Worm (Caenorhabditis elegans) whole organism, L1 larva: ENCODE results near the gene nhr-72.

Source experiments
- C04F5.9 ChIP-seq: sonication (generic microtip); optimal IDR thresholded peaks from 2 replicates; lab custom pipeline; 2016; ENCODE audit warnings: missing genetic modification characterization, missing compliant biosample characterization
- aha-1 ChIP-seq: fragments of 150-350 bp; optimal IDR thresholded peaks from 2 replicates; lab custom pipeline; 2014; ENCODE audit warnings: missing biosample characterization, missing genetic modification characterization
- aly-2 ChIP-seq: fragments of 150-350 bp; optimal IDR thresholded peaks from 2 replicates; lab custom pipeline; 2014; ENCODE audit warnings: missing biosample characterization, missing genetic modification characterization
- ama-1 ChIP-seq: fragments of 150-350 bp; optimal IDR thresholded peaks from 2 replicates; lab custom pipeline; 2014
- ceh-63 ChIP-seq: fragments of 200-800 bp; sonication (Bioruptor generic); optimal IDR thresholded peaks from 2 replicates; lab custom pipeline; 2018; ENCODE audit warnings: mild to moderate bottlenecking, missing genetic modification characterization, missing compliant biosample characterization
- ceh-82 ChIP-seq, 3 experiments: fragments of 150-350 bp in 1 of 3; sonication (generic microtip) in 2 of 3; optimal IDR thresholded peaks; 2 replicates each; lab custom pipeline; 2014 to 2017; ENCODE audit warnings: missing biosample characterization in 3 of 3, missing genetic modification characterization in 3 of 3
- ceh-88 ChIP-seq: fragments of 200-800 bp; sonication (Bioruptor generic); IDR thresholded peaks from 2 replicates; pipeline ENCODE4 v1.3.6; 2022; ENCODE audit warnings: missing genetic modification characterization, missing compliant biosample characterization
- ceh-90 ChIP-seq: sonication (generic microtip); optimal IDR thresholded peaks from 2 replicates; lab custom pipeline; 2016; ENCODE audit warnings: missing genetic modification characterization, missing compliant biosample characterization
- dpl-1 ChIP-seq, 3 experiments: fragments of 150-350 bp in 2 of 3; sonication (generic microtip) in 1 of 3; optimal IDR thresholded peaks; 2 replicates each; lab custom pipeline; 2014 to 2017; ENCODE audit warnings: missing biosample characterization in 3 of 3, missing genetic modification characterization in 3 of 3, missing genetic modification reagents in 3 of 3
- dsc-1 ChIP-seq: sonication (generic microtip); optimal IDR thresholded peaks from 2 replicates; lab custom pipeline; 2016; ENCODE audit warnings: mild to moderate bottlenecking, missing genetic modification characterization, missing compliant biosample characterization
- efl-1 ChIP-seq, 4 experiments: fragments of 150-350 bp; optimal IDR thresholded peaks in 3 of 4; peaks in 1 of 4; 1 replicate in 1 of 4; 2 replicates in 3 of 4; lab custom pipeline; 2014; ENCODE audit warnings: missing biosample characterization in 2 of 4, missing genetic modification characterization in 2 of 4, missing genetic modification reagents in 2 of 4
- egl-27 ChIP-seq, 2 experiments: fragments of 150-350 bp in 1 of 2; sonication (generic microtip); optimal IDR thresholded peaks; 3 replicates each; lab custom pipeline; 2017 to 2018; ENCODE audit warnings: missing biosample characterization in 2 of 2, missing genetic modification characterization in 2 of 2, missing genetic modification reagents in 2 of 2
- elt-2 ChIP-seq: sonication (generic microtip); optimal IDR thresholded peaks from 2 replicates; lab custom pipeline; 2016; ENCODE audit warnings: missing genetic modification characterization, mild to moderate bottlenecking, inconsistent platforms, missing compliant biosample characterization, missing genetic modification reagents
- elt-3 ChIP-seq, 6 experiments: fragments of 150-350 bp in 1 of 6; sonication (generic microtip); optimal IDR thresholded peaks; 2 replicates each; lab custom pipeline; 2017 to 2018; ENCODE audit warnings: missing biosample characterization in 6 of 6, missing genetic modification characterization in 6 of 6, inconsistent platforms in 1 of 6
- ets-5 ChIP-seq: fragments of 200-800 bp; sonication (Bioruptor generic); IDR thresholded peaks from 2 replicates; pipeline ENCODE4 v1.3.6; 2022; ENCODE audit warnings: missing genetic modification characterization, missing compliant biosample characterization
- fkh-4 ChIP-seq: sonication (generic microtip); optimal IDR thresholded peaks from 2 replicates; lab custom pipeline; 2016; ENCODE audit warnings: missing compliant biosample characterization, missing genetic modification characterization, borderline replicate concordance
- fkh-8 ChIP-seq: sonication (generic microtip); optimal IDR thresholded peaks from 2 replicates; lab custom pipeline; 2016; ENCODE audit warnings: mild to moderate bottlenecking, missing genetic modification characterization, missing compliant biosample characterization
- fos-1 ChIP-seq: fragments of 150-350 bp; optimal IDR thresholded peaks from 2 replicates; lab custom pipeline; 2014; ENCODE audit warnings: missing biosample characterization, missing genetic modification characterization
- grh-1 ChIP-seq: fragments of 200-800 bp; sonication (Bioruptor generic); IDR thresholded peaks from 2 replicates; pipeline ENCODE4 v1.3.6; 2022; ENCODE audit warnings: missing genetic modification reagents, missing genetic modification characterization, missing compliant biosample characterization
- hlh-17 ChIP-seq: fragments of 200-800 bp; sonication (Bioruptor generic); optimal IDR thresholded peaks from 2 replicates; lab custom pipeline; 2018; ENCODE audit warnings: missing genetic modification characterization, mild to moderate bottlenecking, missing compliant biosample characterization, moderate library complexity, borderline replicate concordance
- irx-1 ChIP-seq: sonication (generic microtip); optimal IDR thresholded peaks from 2 replicates; lab custom pipeline; 2016; ENCODE audit warnings: missing genetic modification characterization, missing compliant biosample characterization
- isw-1 ChIP-seq: fragments of 200-800 bp; sonication (Bioruptor generic); IDR thresholded peaks from 2 replicates; pipeline ENCODE4 v1.3.6; 2022; ENCODE audit warnings: missing genetic modification characterization, missing compliant biosample characterization
- jun-1 ChIP-seq: fragments of 150-350 bp; optimal IDR thresholded peaks from 2 replicates; lab custom pipeline; 2014; ENCODE audit warnings: missing biosample characterization, missing genetic modification reagents, missing genetic modification characterization
- lin-14 ChIP-seq: fragments of 200-800 bp; sonication (Bioruptor generic); optimal IDR thresholded peaks from 2 replicates; lab custom pipeline; 2018; ENCODE audit warnings: mild to moderate bottlenecking, missing genetic modification characterization, moderate library complexity, missing compliant biosample characterization
- lin-15B ChIP-seq: fragments of 150-350 bp; sonication (generic microtip); optimal IDR thresholded peaks from 3 replicates; lab custom pipeline; 2014; ENCODE audit warnings: missing biosample characterization, missing genetic modification characterization
- lin-39 ChIP-seq: fragments of 150-350 bp; optimal IDR thresholded peaks from 2 replicates; lab custom pipeline; 2014; ENCODE audit warnings: missing biosample characterization, missing genetic modification reagents, missing genetic modification characterization
- lir-3 ChIP-seq: sonication (generic microtip); optimal IDR thresholded peaks from 2 replicates; lab custom pipeline; 2016; ENCODE audit warnings: mild to moderate bottlenecking, missing genetic modification characterization, moderate library complexity, missing compliant biosample characterization; ENCODE audit not compliant: poor library complexity
- lsy-2 ChIP-seq, 2 experiments: fragments of 150-350 bp; optimal IDR thresholded peaks; 2 replicates each; lab custom pipeline; 2014; ENCODE audit warnings: missing biosample characterization in 2 of 2, missing genetic modification characterization in 2 of 2
- mdl-1 ChIP-seq, 2 experiments: fragments of 150-350 bp; optimal IDR thresholded peaks; 2 replicates each; lab custom pipeline; 2014 to 2017; ENCODE audit warnings: missing biosample characterization in 2 of 2, missing genetic modification characterization in 2 of 2, inconsistent platforms in 1 of 2
- mep-1 ChIP-seq: fragments of 150-350 bp; optimal IDR thresholded peaks from 2 replicates; lab custom pipeline; 2014; ENCODE audit warnings: missing biosample characterization, missing genetic modification characterization
- nhr-11 ChIP-seq: fragments of 150-350 bp; optimal IDR thresholded peaks from 2 replicates; lab custom pipeline; 2014; ENCODE audit warnings: missing biosample characterization, missing genetic modification characterization
- nhr-47 ChIP-seq: sonication (generic microtip); optimal IDR thresholded peaks from 2 replicates; lab custom pipeline; 2016; ENCODE audit warnings: mild to moderate bottlenecking, missing genetic modification characterization, moderate library complexity, missing compliant biosample characterization
- nhr-71 ChIP-seq: sonication (generic microtip); optimal IDR thresholded peaks from 2 replicates; lab custom pipeline; 2016; ENCODE audit warnings: mild to moderate bottlenecking, missing genetic modification characterization, moderate library complexity, missing compliant biosample characterization
- nhr-76 ChIP-seq: sonication (generic microtip); optimal IDR thresholded peaks from 2 replicates; lab custom pipeline; 2017; ENCODE audit warnings: missing biosample characterization, missing genetic modification characterization
- nhr-77 ChIP-seq: fragments of 150-350 bp; optimal IDR thresholded peaks from 2 replicates; lab custom pipeline; 2014; ENCODE audit warnings: missing biosample characterization, missing genetic modification characterization
- pqm-1 ChIP-seq: sonication (generic microtip); optimal IDR thresholded peaks from 3 replicates; lab custom pipeline; 2017; ENCODE audit warnings: missing biosample characterization, missing genetic modification characterization
- snpc-4 ChIP-seq: fragments of 150-350 bp; optimal IDR thresholded peaks from 2 replicates; lab custom pipeline; 2014; ENCODE audit warnings: missing biosample characterization, missing genetic modification characterization
- sox-4 ChIP-seq: sonication (generic microtip); optimal IDR thresholded peaks from 2 replicates; lab custom pipeline; 2016; ENCODE audit warnings: missing genetic modification characterization, missing compliant biosample characterization
- sptf-1 ChIP-seq: fragments of 150-350 bp; optimal IDR thresholded peaks from 2 replicates; lab custom pipeline; 2014; ENCODE audit warnings: missing biosample characterization, missing genetic modification characterization
- tbx-2 ChIP-seq: sonication (generic microtip); optimal IDR thresholded peaks from 2 replicates; lab custom pipeline; 2016; ENCODE audit warnings: missing genetic modification characterization, missing compliant biosample characterization
- unc-30 ChIP-seq: sonication (generic microtip); optimal IDR thresholded peaks from 2 replicates; lab custom pipeline; 2017; ENCODE audit warnings: missing biosample characterization, missing genetic modification characterization
- unc-62 ChIP-seq: fragments of 150-350 bp; optimal IDR thresholded peaks from 2 replicates; lab custom pipeline; 2014; ENCODE audit warnings: missing biosample characterization, missing genetic modification reagents, missing genetic modification characterization
- vab-15 ChIP-seq: sonication (generic microtip); optimal IDR thresholded peaks from 2 replicates; lab custom pipeline; 2017; ENCODE audit warnings: missing genotype, mild to moderate bottlenecking, missing genetic modification characterization, missing compliant biosample characterization
- xbp-1 ChIP-seq: sonication (generic microtip); optimal IDR thresholded peaks from 2 replicates; lab custom pipeline; 2016; ENCODE audit warnings: missing genetic modification characterization, missing compliant biosample characterization
- zip-4 ChIP-seq: fragments of 200-800 bp; sonication (Bioruptor generic); optimal IDR thresholded peaks from 2 replicates; lab custom pipeline; 2018; ENCODE audit warnings: mild to moderate bottlenecking, missing genetic modification characterization, moderate library complexity, missing compliant biosample characterization
- ztf-4 ChIP-seq: fragments of 150-350 bp; optimal IDR thresholded peaks from 2 replicates; lab custom pipeline; 2014; ENCODE audit warnings: missing biosample characterization, missing genetic modification characterization

The nhr-72 gene

ce11 chrII:3810550-3810949 is 40.0 kb downstream of the nhr-72 start (continued):
- TF ChIP-seq elt-2 (tag; lab: Kevin White, UChicago) (peak; percentile 73), ets-5 (GFP tag; lab: Robert Waterston, UW) (no peak), mdl-1 (tag; optimal IDR thresholded peaks at IDR 0.05; lab: Kevin White, UChicago) (peak in 1 of 2 experiments; percentile 30), efl-1 (optimal IDR thresholded peaks at IDR 0.05; lab: Kevin White, UChicago) (peak; percentile 40 to 46), efl-1 (GFP tag; optimal IDR thresholded peaks at IDR 0.05 in 1 of 2; lab: Kevin White, UChicago) (peak; percentile 28 to 95), snpc-4 (tag; lab: Kevin White, UChicago) (no peak), zip-4 (GFP tag; lab: Kevin White, UChicago) (no peak), unc-30 (tag; lab: Kevin White, UChicago) (no peak), grh-1 (no peak), dsc-1 (tag; lab: Kevin White, UChicago) (peak; percentile 24), ceh-63 (no peak)

- TF ChIP-seq ets-5 (GFP tag; lab: Robert Waterston, UW): no peak
- no peak for TF ChIP-seq efl-1 (optimal IDR thresholded peaks at IDR 0.05; lab: Kevin White, UChicago)
- no peak for TF ChIP-seq efl-1 (GFP tag; optimal IDR thresholded peaks at IDR 0.05 in 1 of 2; lab: Kevin White, UChicago)
- no peak for TF ChIP-seq elt-2 (tag; lab: Kevin White, UChicago)
- no peak for TF ChIP-seq fkh-8 (tag; lab: Kevin White, UChicago)
- no peak for TF ChIP-seq zip-4 (GFP tag; lab: Kevin White, UChicago)
- TF ChIP-seq dpl-1 (GFP tag; optimal IDR thresholded peaks at IDR 0.05; lab: Kevin White, UChicago): no peak
- TF ChIP-seq vab-15 (tag; lab: Kevin White, UChicago): no peak
- no peak for TF ChIP-seq mdl-1 (tag; optimal IDR thresholded peaks at IDR 0.05; lab: Kevin White, UChicago)
- TF ChIP-seq nhr-47: no peak
- no peak for TF ChIP-seq sptf-1
- no peak for TF ChIP-seq isw-1 (GFP tag; lab: Robert Waterston, UW)
- no peak for TF ChIP-seq unc-30 (tag; lab: Kevin White, UChicago)
- no peak for TF ChIP-seq sox-4 (tag; lab: Kevin White, UChicago)
- TF ChIP-seq hlh-17 (GFP tag; lab: Kevin White, UChicago): no peak
- no peak for TF ChIP-seq elt-3 (tag; optimal IDR thresholded peaks at IDR 0.05; lab: Kevin White, UChicago)
- no peak for TF ChIP-seq fkh-4
Measured at ce11 chrII:3808643-3809042, 41.9 kb downstream of the nhr-72 start.

DNA sequence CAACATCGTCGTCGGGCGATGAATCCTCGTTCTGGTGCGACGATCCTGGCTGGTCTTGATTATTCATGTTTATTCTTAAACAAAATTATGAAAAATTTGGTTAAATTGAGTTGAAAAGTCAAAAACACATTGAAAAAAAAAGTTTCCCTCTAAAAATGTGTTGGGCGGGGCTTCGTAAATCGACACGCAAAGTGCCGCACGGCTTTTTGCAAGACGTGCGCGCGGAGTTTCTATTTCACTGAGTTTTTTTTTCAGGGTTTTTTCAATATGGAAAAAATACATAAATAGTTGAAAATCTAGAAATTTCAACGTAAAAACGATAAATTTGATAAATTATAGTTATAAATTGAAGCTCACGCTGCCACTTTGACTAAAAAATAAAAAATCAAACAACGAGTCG is 42.5 kb downstream of the nhr-72 start, which contains the start of gene F54D10.5:
TSS of gene F54D10.5 (minus strand) at position 74 of the 400 bp plus-strand sequence.
- TF ChIP-seq aly-2 (tag; lab: Kevin White, UChicago) (no peak), mdl-1 (tag; optimal IDR thresholded peaks at IDR 0.05; lab: Kevin White, UChicago) (peak in 1 of 2 experiments; percentile 66), nhr-76 (tag; lab: Kevin White, UChicago) (no peak), fos-1 (tag; lab: Kevin White, UChicago) (peak; percentile 47), ceh-90 (peak; percentile 15), aha-1 (no peak), nhr-71 (tag; lab: Kevin White, UChicago) (peak; percentile 87), nhr-11 (tag; lab: Kevin White, UChicago) (peak; percentile 56), ceh-88 (peak; percentile 24; the same call in 1 of the 2 replicates), fkh-8 (tag; lab: Kevin White, UChicago) (peak; percentile 47), nhr-47 (peak; percentile 85), lin-39 (tag; lab: Kevin White, UChicago) (peak; percentile 69), C04F5.9 (tag; lab: Kevin White, UChicago) (peak; percentile 54), ets-5 (GFP tag; lab: Robert Waterston, UW) (no peak), ceh-63 (no peak), egl-27 (tag; optimal IDR thresholded peaks at IDR 0.05; lab: Kevin White, UChicago) (no peak), elt-3 (tag; optimal IDR thresholded peaks at IDR 0.05; lab: Kevin White, UChicago) (peak in 1 of 6 experiments; percentile 74), tbx-2 (tag; lab: Kevin White, UChicago) (peak; percentile 80), pqm-1 (tag; lab: Kevin White, UChicago) (no peak), unc-62 (no peak), jun-1 (peak; percentile 37), lin-14 (GFP tag; lab: Kevin White, UChicago) (peak; percentile 77), ztf-4 (tag; lab: Kevin White, UChicago) (no peak), ama-1 (lab: Kevin White, UChicago) (no peak), irx-1 (tag; lab: Kevin White, UChicago) (no peak), ceh-82 (tag; optimal IDR thresholded peaks at IDR 0.05; lab: Kevin White, UChicago) (peak; percentile 78 to 88 (median 87)), snpc-4 (tag; lab: Kevin White, UChicago) (peak; percentile 59), lir-3 (tag; lab: Kevin White, UChicago) (no peak), dpl-1 (GFP tag; optimal IDR thresholded peaks at IDR 0.05; lab: Kevin White, UChicago) (peak; percentile 95), fkh-4 (no peak), grh-1 (peak; percentile 77), xbp-1 (tag; lab: Kevin White, UChicago) (peak; percentile 81), nhr-77 (tag; lab: Kevin White, UChicago) (no peak), lsy-2 (tag; optimal IDR thresholded peaks at IDR 0.05; lab: Kevin White, UChicago) (peak; percentile 85 to 86), lin-15B (tag; lab: Kevin White, UChicago) (peak; percentile 63), mep-1 (tag; lab: Kevin White, UChicago) (peak; percentile 71)
